Worm (Caenorhabditis elegans) whole organism, mixed stage, embryonic: ENCODE results near the gene nlp-32.

ENCODE experiments used
- M03D4.4 ChIP-seq: sonication (generic microtip); optimal IDR thresholded peaks from 2 replicates; lab custom pipeline; 2017; ENCODE audit warnings: mild to moderate bottlenecking, missing genetic modification characterization, missing compliant biosample characterization
- bed-3 ChIP-seq: fragments of 200-800 bp; sonication (Bioruptor generic); optimal IDR thresholded peaks from 3 replicates; lab custom pipeline; 2018; ENCODE audit warnings: mild to moderate bottlenecking, missing genetic modification characterization, moderate library complexity, missing compliant biosample characterization
- ceh-39 ChIP-seq: fragments of 150-350 bp; optimal IDR thresholded peaks from 2 replicates; lab custom pipeline; 2014; ENCODE audit warnings: missing biosample characterization, missing genetic modification characterization
- ceh-43 ChIP-seq: fragments of 200-800 bp; sonication (Bioruptor generic); optimal IDR thresholded peaks from 2 replicates; lab custom pipeline; 2018; ENCODE audit warnings: mild to moderate bottlenecking, missing genetic modification characterization, moderate library complexity, missing compliant biosample characterization
- ceh-83 ChIP-seq: fragments of 200-800 bp; sonication (Bioruptor generic); optimal IDR thresholded peaks from 2 replicates; lab custom pipeline; 2018; ENCODE audit warnings: mild to moderate bottlenecking, missing genetic modification characterization, missing compliant biosample characterization
- ces-1 ChIP-seq: fragments of 150-350 bp; optimal IDR thresholded peaks from 2 replicates; lab custom pipeline; 2014; ENCODE audit warnings: missing biosample characterization, missing genetic modification reagents, missing genetic modification characterization
- cnd-1 ChIP-seq: fragments of 200-800 bp; sonication (Bioruptor generic); optimal IDR thresholded peaks from 2 replicates; lab custom pipeline; 2018; ENCODE audit warnings: mild to moderate bottlenecking, missing genetic modification characterization, missing compliant biosample characterization
- drap-1 ChIP-seq: fragments of 200-800 bp; sonication (Bioruptor generic); optimal IDR thresholded peaks from 3 replicates; lab custom pipeline; 2018; ENCODE audit warnings: mild to moderate bottlenecking, missing genetic modification characterization, missing compliant biosample characterization
- elt-1 ChIP-seq: sonication (generic microtip); optimal IDR thresholded peaks from 2 replicates; lab custom pipeline; 2017; ENCODE audit warnings: missing genetic modification characterization, mild to moderate bottlenecking, missing compliant biosample characterization, antibody characterized with exemption, moderate library complexity, borderline replicate concordance; ENCODE audit not compliant: insufficient read depth
- elt-3 ChIP-seq: fragments of 150-350 bp; optimal IDR thresholded peaks from 2 replicates; lab custom pipeline; 2014; ENCODE audit warnings: missing biosample characterization, missing genetic modification characterization
- flh-1 ChIP-seq: fragments of 200-800 bp; sonication (Bioruptor generic); optimal IDR thresholded peaks from 2 replicates; lab custom pipeline; 2018; ENCODE audit warnings: mild to moderate bottlenecking, missing genetic modification characterization, moderate library complexity, missing compliant biosample characterization
- ham-2 ChIP-seq: fragments of 200-800 bp; sonication (Bioruptor generic); optimal IDR thresholded peaks from 2 replicates; lab custom pipeline; 2018; ENCODE audit warnings: mild to moderate bottlenecking, missing genetic modification characterization, missing compliant biosample characterization
- hlh-1 ChIP-seq: fragments of 150-350 bp; optimal IDR thresholded peaks from 2 replicates; lab custom pipeline; 2014; ENCODE audit warnings: missing biosample characterization, missing genetic modification reagents, missing genetic modification characterization
- lin-13 ChIP-seq: fragments of 150-350 bp; optimal IDR thresholded peaks from 2 replicates; lab custom pipeline; 2014; ENCODE audit warnings: missing biosample characterization, missing genetic modification characterization
- lin-32 ChIP-seq: fragments of 200-800 bp; sonication (Bioruptor generic); optimal IDR thresholded peaks from 2 replicates; lab custom pipeline; 2018; ENCODE audit warnings: mild to moderate bottlenecking, missing genetic modification characterization, missing compliant biosample characterization
- lsy-2 ChIP-seq: fragments of 150-350 bp; optimal IDR thresholded peaks from 2 replicates; lab custom pipeline; 2014; ENCODE audit warnings: missing biosample characterization, missing genetic modification characterization
- mab-5 ChIP-seq: fragments of 150-350 bp; optimal IDR thresholded peaks from 2 replicates; lab custom pipeline; 2014; ENCODE audit warnings: missing biosample characterization, missing genetic modification characterization
- mep-1 ChIP-seq: fragments of 150-350 bp; optimal IDR thresholded peaks from 2 replicates; lab custom pipeline; 2017; ENCODE audit warnings: missing biosample characterization, missing genetic modification reagents, missing genetic modification characterization, inconsistent platforms
- mls-2 ChIP-seq: sonication (generic microtip); optimal IDR thresholded peaks from 2 replicates; lab custom pipeline; 2016; ENCODE audit warnings: mild to moderate bottlenecking, missing genetic modification characterization, moderate library complexity, missing compliant biosample characterization
- nhr-2 ChIP-seq: fragments of 150-350 bp; optimal IDR thresholded peaks from 2 replicates; lab custom pipeline; 2014; ENCODE audit warnings: missing biosample characterization, missing genetic modification characterization
- nhr-237 ChIP-seq: fragments of 150-350 bp; optimal IDR thresholded peaks from 2 replicates; lab custom pipeline; 2014; ENCODE audit warnings: missing biosample characterization, missing genetic modification characterization
- nhr-28 ChIP-seq: fragments of 150-350 bp; optimal IDR thresholded peaks from 2 replicates; lab custom pipeline; 2014; ENCODE audit warnings: missing biosample characterization, missing genetic modification characterization
- nhr-76 ChIP-seq: sonication (generic microtip); optimal IDR thresholded peaks from 2 replicates; lab custom pipeline; 2017; ENCODE audit warnings: missing biosample characterization, missing genetic modification characterization
- pha-4 ChIP-seq: fragments of 150-350 bp; optimal IDR thresholded peaks from 2 replicates; lab custom pipeline; 2018; ENCODE audit warnings: missing biosample characterization, missing genetic modification reagents, missing genetic modification characterization
- sem-2 ChIP-seq: fragments of 200-800 bp; sonication (Bioruptor generic); optimal IDR thresholded peaks from 2 replicates; lab custom pipeline; 2018; ENCODE audit warnings: mild to moderate bottlenecking, missing genetic modification characterization, missing compliant biosample characterization
- snpc-4 ChIP-seq: fragments of 150-350 bp; optimal IDR thresholded peaks from 2 replicates; lab custom pipeline; 2014; ENCODE audit warnings: missing biosample characterization, missing genetic modification characterization
- sptf-1 ChIP-seq: sonication (generic microtip); optimal IDR thresholded peaks from 2 replicates; lab custom pipeline; 2017; ENCODE audit warnings: mild to moderate bottlenecking, missing genetic modification characterization, moderate library complexity, missing compliant biosample characterization
- tbx-8 ChIP-seq: fragments of 200-800 bp; sonication (Bioruptor generic); optimal IDR thresholded peaks from 2 replicates; lab custom pipeline; 2018; ENCODE audit warnings: mild to moderate bottlenecking, missing genetic modification characterization, moderate library complexity, missing compliant biosample characterization
- unc-120 ChIP-seq: sonication (generic microtip); optimal IDR thresholded peaks from 2 replicates; lab custom pipeline; 2017; ENCODE audit warnings: missing genetic modification characterization, missing compliant biosample characterization; ENCODE audit not compliant: poor library complexity, severe bottlenecking
- unc-39 ChIP-seq: fragments of 150-350 bp; optimal IDR thresholded peaks from 2 replicates; lab custom pipeline; 2014; ENCODE audit warnings: missing biosample characterization, missing genetic modification characterization
- unc-62 ChIP-seq: fragments of 150-350 bp; optimal IDR thresholded peaks from 2 replicates; lab custom pipeline; 2014; ENCODE audit warnings: missing biosample characterization, missing genetic modification reagents, missing genetic modification characterization
- zip-8 ChIP-seq: fragments of 150-350 bp; optimal IDR thresholded peaks from 2 replicates; lab custom pipeline; 2014; ENCODE audit warnings: missing biosample characterization, missing genetic modification characterization
- ztf-11 ChIP-seq: fragments of 150-350 bp; optimal IDR thresholded peaks from 2 replicates; lab custom pipeline; 2014; ENCODE audit warnings: missing biosample characterization, missing genetic modification characterization

The nlp-32 gene

ce11 chrIII:530899-531298 lies 44.6 kb upstream of the nlp-32 start:
- TF ChIP-seq ham-2 (GFP tag; lab: Kevin White, UChicago) (no peak), drap-1 (no peak), sptf-1 (tag; lab: Kevin White, UChicago) (no peak), cnd-1 (tag; lab: Kevin White, UChicago) (no peak), nhr-2 (tag; lab: Kevin White, UChicago) (no peak), unc-62 (GFP tag; lab: Kevin White, UChicago) (no peak), pha-4 (tag; lab: Kevin White, UChicago) (no peak), lin-13 (tag; lab: Kevin White, UChicago) (no peak), ceh-43 (GFP tag; lab: Kevin White, UChicago) (no peak), zip-8 (tag; lab: Kevin White, UChicago) (no peak)

- TF ChIP-seq unc-39 (tag; lab: Kevin White, UChicago) (no peak), unc-120 (tag; lab: Kevin White, UChicago) (no peak), bed-3 (GFP tag; lab: Kevin White, UChicago) (no peak), nhr-237 (no peak), cnd-1 (tag; lab: Kevin White, UChicago) (no peak), flh-1 (GFP tag; lab: Kevin White, UChicago) (no peak), ceh-43 (GFP tag; lab: Kevin White, UChicago) (no peak), M03D4.4 (tag; lab: Kevin White, UChicago) (no peak), drap-1 (no peak), elt-1 (no peak), ham-2 (GFP tag; lab: Kevin White, UChicago) (no peak), pha-4 (tag; lab: Kevin White, UChicago) (no peak), sem-2 (no peak), ces-1 (GFP tag; lab: Kevin White, UChicago) (no peak), nhr-76 (tag; lab: Kevin White, UChicago) (no peak), mls-2 (tag; lab: Kevin White, UChicago) (no peak), sptf-1 (tag; lab: Kevin White, UChicago) (no peak), tbx-8 (GFP tag; lab: Kevin White, UChicago) (no peak), lin-13 (tag; lab: Kevin White, UChicago) (no peak)
Measured at ce11 chrIII:526824-527223, 40.5 kb upstream of the nlp-32 start, which contains the start of gene T22F7.4. Gene T22F7.4 (minus strand): TSS chrIII:526924.

- TF ChIP-seq sptf-1 (tag; lab: Kevin White, UChicago) = no peak
- no peak for TF ChIP-seq ceh-43 (GFP tag; lab: Kevin White, UChicago)
- no peak for TF ChIP-seq bed-3 (GFP tag; lab: Kevin White, UChicago)
Measured at ce11 chrIII:523944-524343, 37.6 kb upstream of the nlp-32 start, which contains the start of gene T22F7.3. Gene T22F7.3 (minus strand): TSS chrIII:524044.

- TF ChIP-seq nhr-28 (tag; lab: Kevin White, UChicago) = no peak
- no peak for TF ChIP-seq unc-62 (GFP tag; lab: Kevin White, UChicago)
- no peak for TF ChIP-seq elt-3 (tag; lab: Kevin White, UChicago)
- TF ChIP-seq mep-1 = no peak
- no peak for TF ChIP-seq nhr-237
- no peak for TF ChIP-seq ceh-39 (tag; lab: Kevin White, UChicago)
- TF ChIP-seq mls-2 (tag; lab: Kevin White, UChicago) = no peak
- no peak for TF ChIP-seq ham-2 (GFP tag; lab: Kevin White, UChicago)
- TF ChIP-seq hlh-1 (tag; lab: Kevin White, UChicago) = no peak
- no peak for TF ChIP-seq M03D4.4 (tag; lab: Kevin White, UChicago)
Measured at ce11 chrIII:513360-513759, 27.0 kb upstream of the nlp-32 start.

DNA sequence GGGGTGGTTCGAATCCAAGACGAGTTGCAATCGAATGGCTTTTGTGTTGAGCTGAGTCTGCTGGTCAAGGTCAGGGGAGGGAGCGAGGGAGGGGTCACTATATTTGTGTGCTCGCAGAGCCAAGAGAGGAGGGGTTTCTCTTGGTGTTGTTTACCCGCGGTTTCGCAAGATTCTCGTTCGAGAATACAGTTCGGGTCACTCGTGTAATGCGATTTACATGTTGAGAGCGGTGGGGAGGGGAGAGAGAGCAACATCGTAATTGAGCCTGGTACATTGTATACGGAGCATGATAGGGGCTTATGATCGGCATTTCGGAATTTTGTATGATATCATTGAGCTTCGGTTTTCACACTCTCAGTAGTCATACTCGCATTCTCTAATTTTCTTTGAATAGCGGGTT lies 25.8 kb upstream of the nlp-32 start, which contains the start of gene F30H5.3:
TSS of gene F30H5.3 (minus strand) at position 101 of the 400 bp plus-strand sequence.
- TF ChIP-seq elt-3 (tag; lab: Kevin White, UChicago) = no peak
- TF ChIP-seq nhr-237 = no peak
- TF ChIP-seq pha-4 (tag; lab: Kevin White, UChicago) = peak; percentile 8
- no peak for TF ChIP-seq unc-39 (tag; lab: Kevin White, UChicago)
- no peak for TF ChIP-seq ztf-11
- TF ChIP-seq ceh-43 (GFP tag; lab: Kevin White, UChicago) = no peak

- TF ChIP-seq lin-32 (GFP tag; lab: Kevin White, UChicago) = no peak
- no peak for TF ChIP-seq ceh-39 (tag; lab: Kevin White, UChicago)
- TF ChIP-seq unc-39 (tag; lab: Kevin White, UChicago) = no peak
- TF ChIP-seq nhr-76 (tag; lab: Kevin White, UChicago) = no peak
- TF ChIP-seq snpc-4 (tag; lab: Kevin White, UChicago) = no peak
- no peak for TF ChIP-seq ceh-83
- TF ChIP-seq ces-1 (GFP tag; lab: Kevin White, UChicago) = no peak
- TF ChIP-seq sem-2 = no peak
- TF ChIP-seq elt-1 = no peak
- TF ChIP-seq unc-62 (GFP tag; lab: Kevin White, UChicago) = no peak
- TF ChIP-seq M03D4.4 (tag; lab: Kevin White, UChicago) = no peak
- no peak for TF ChIP-seq lin-13 (tag; lab: Kevin White, UChicago)
- TF ChIP-seq ztf-11 = no peak
- TF ChIP-seq lsy-2 (tag; lab: Kevin White, UChicago) = no peak
- no peak for TF ChIP-seq unc-120 (tag; lab: Kevin White, UChicago)
- no peak for TF ChIP-seq mab-5
- no peak for TF ChIP-seq tbx-8 (GFP tag; lab: Kevin White, UChicago)
Measured at ce11 chrIII:509045-509444, 22.7 kb upstream of the nlp-32 start.
